Worm (Caenorhabditis elegans) whole organism, mixed stage, embryonic: ENCODE measurements around the gene M110.7.

Experiments used
- M03D4.4 ChIP-seq: sonication (generic microtip); optimal IDR thresholded peaks from 2 replicates; lab custom pipeline; 2017; ENCODE audit warnings: mild to moderate bottlenecking, missing genetic modification characterization, missing compliant biosample characterization
- bed-3 ChIP-seq: fragments of 200-800 bp; sonication (Bioruptor generic); optimal IDR thresholded peaks from 3 replicates; lab custom pipeline; 2018; ENCODE audit warnings: mild to moderate bottlenecking, missing genetic modification characterization, moderate library complexity, missing compliant biosample characterization
- blmp-1 ChIP-seq: fragments of 150-350 bp; optimal IDR thresholded peaks from 2 replicates; lab custom pipeline; 2014; ENCODE audit warnings: missing biosample characterization, missing genetic modification characterization
- ceh-39 ChIP-seq: fragments of 150-350 bp; optimal IDR thresholded peaks from 2 replicates; lab custom pipeline; 2014; ENCODE audit warnings: missing biosample characterization, missing genetic modification characterization
- ceh-43 ChIP-seq: fragments of 200-800 bp; sonication (Bioruptor generic); optimal IDR thresholded peaks from 2 replicates; lab custom pipeline; 2018; ENCODE audit warnings: mild to moderate bottlenecking, missing genetic modification characterization, moderate library complexity, missing compliant biosample characterization
- ceh-83 ChIP-seq: fragments of 200-800 bp; sonication (Bioruptor generic); optimal IDR thresholded peaks from 2 replicates; lab custom pipeline; 2018; ENCODE audit warnings: mild to moderate bottlenecking, missing genetic modification characterization, missing compliant biosample characterization
- ces-1 ChIP-seq: fragments of 150-350 bp; optimal IDR thresholded peaks from 2 replicates; lab custom pipeline; 2014; ENCODE audit warnings: missing biosample characterization, missing genetic modification reagents, missing genetic modification characterization
- drap-1 ChIP-seq: fragments of 200-800 bp; sonication (Bioruptor generic); optimal IDR thresholded peaks from 3 replicates; lab custom pipeline; 2018; ENCODE audit warnings: mild to moderate bottlenecking, missing genetic modification characterization, missing compliant biosample characterization
- elt-1 ChIP-seq: sonication (generic microtip); optimal IDR thresholded peaks from 2 replicates; lab custom pipeline; 2017; ENCODE audit warnings: missing genetic modification characterization, mild to moderate bottlenecking, missing compliant biosample characterization, antibody characterized with exemption, moderate library complexity, borderline replicate concordance; ENCODE audit not compliant: insufficient read depth
- flh-1 ChIP-seq: fragments of 200-800 bp; sonication (Bioruptor generic); optimal IDR thresholded peaks from 2 replicates; lab custom pipeline; 2018; ENCODE audit warnings: mild to moderate bottlenecking, missing genetic modification characterization, moderate library complexity, missing compliant biosample characterization
- ham-2 ChIP-seq: fragments of 200-800 bp; sonication (Bioruptor generic); optimal IDR thresholded peaks from 2 replicates; lab custom pipeline; 2018; ENCODE audit warnings: mild to moderate bottlenecking, missing genetic modification characterization, missing compliant biosample characterization
- hlh-1 ChIP-seq: fragments of 150-350 bp; optimal IDR thresholded peaks from 2 replicates; lab custom pipeline; 2014; ENCODE audit warnings: missing biosample characterization, missing genetic modification reagents, missing genetic modification characterization
- lin-13 ChIP-seq: fragments of 150-350 bp; optimal IDR thresholded peaks from 2 replicates; lab custom pipeline; 2014; ENCODE audit warnings: missing biosample characterization, missing genetic modification characterization
- lin-32 ChIP-seq: fragments of 200-800 bp; sonication (Bioruptor generic); optimal IDR thresholded peaks from 2 replicates; lab custom pipeline; 2018; ENCODE audit warnings: mild to moderate bottlenecking, missing genetic modification characterization, missing compliant biosample characterization
- lsy-2 ChIP-seq: fragments of 150-350 bp; optimal IDR thresholded peaks from 2 replicates; lab custom pipeline; 2014; ENCODE audit warnings: missing biosample characterization, missing genetic modification characterization
- mab-5 ChIP-seq: fragments of 150-350 bp; optimal IDR thresholded peaks from 2 replicates; lab custom pipeline; 2014; ENCODE audit warnings: missing biosample characterization, missing genetic modification characterization
- mep-1 ChIP-seq: fragments of 150-350 bp; optimal IDR thresholded peaks from 2 replicates; lab custom pipeline; 2017; ENCODE audit warnings: missing biosample characterization, missing genetic modification reagents, missing genetic modification characterization, inconsistent platforms
- mls-2 ChIP-seq: sonication (generic microtip); optimal IDR thresholded peaks from 2 replicates; lab custom pipeline; 2016; ENCODE audit warnings: mild to moderate bottlenecking, missing genetic modification characterization, moderate library complexity, missing compliant biosample characterization
- nhr-12 ChIP-seq: fragments of 150-350 bp; optimal IDR thresholded peaks from 2 replicates; lab custom pipeline; 2014; ENCODE audit warnings: missing biosample characterization, missing genetic modification characterization
- nhr-2 ChIP-seq: fragments of 150-350 bp; optimal IDR thresholded peaks from 2 replicates; lab custom pipeline; 2014; ENCODE audit warnings: missing biosample characterization, missing genetic modification characterization
- nhr-237 ChIP-seq: fragments of 150-350 bp; optimal IDR thresholded peaks from 2 replicates; lab custom pipeline; 2014; ENCODE audit warnings: missing biosample characterization, missing genetic modification characterization
- nhr-28 ChIP-seq: fragments of 150-350 bp; optimal IDR thresholded peaks from 2 replicates; lab custom pipeline; 2014; ENCODE audit warnings: missing biosample characterization, missing genetic modification characterization
- nhr-76 ChIP-seq: sonication (generic microtip); optimal IDR thresholded peaks from 2 replicates; lab custom pipeline; 2017; ENCODE audit warnings: missing biosample characterization, missing genetic modification characterization
- pha-4 ChIP-seq: fragments of 150-350 bp; optimal IDR thresholded peaks from 2 replicates; lab custom pipeline; 2018; ENCODE audit warnings: missing biosample characterization, missing genetic modification reagents, missing genetic modification characterization
- sem-2 ChIP-seq: fragments of 200-800 bp; sonication (Bioruptor generic); optimal IDR thresholded peaks from 2 replicates; lab custom pipeline; 2018; ENCODE audit warnings: mild to moderate bottlenecking, missing genetic modification characterization, missing compliant biosample characterization
- snpc-4 ChIP-seq: fragments of 150-350 bp; optimal IDR thresholded peaks from 2 replicates; lab custom pipeline; 2014; ENCODE audit warnings: missing biosample characterization, missing genetic modification characterization
- tbx-8 ChIP-seq: fragments of 200-800 bp; sonication (Bioruptor generic); optimal IDR thresholded peaks from 2 replicates; lab custom pipeline; 2018; ENCODE audit warnings: mild to moderate bottlenecking, missing genetic modification characterization, moderate library complexity, missing compliant biosample characterization
- unc-120 ChIP-seq: sonication (generic microtip); optimal IDR thresholded peaks from 2 replicates; lab custom pipeline; 2017; ENCODE audit warnings: missing genetic modification characterization, missing compliant biosample characterization; ENCODE audit not compliant: poor library complexity, severe bottlenecking
- unc-39 ChIP-seq: fragments of 150-350 bp; optimal IDR thresholded peaks from 2 replicates; lab custom pipeline; 2014; ENCODE audit warnings: missing biosample characterization, missing genetic modification characterization
- unc-62 ChIP-seq: fragments of 150-350 bp; optimal IDR thresholded peaks from 2 replicates; lab custom pipeline; 2014; ENCODE audit warnings: missing biosample characterization, missing genetic modification reagents, missing genetic modification characterization
- zip-8 ChIP-seq: fragments of 150-350 bp; optimal IDR thresholded peaks from 2 replicates; lab custom pipeline; 2014; ENCODE audit warnings: missing biosample characterization, missing genetic modification characterization
- ztf-11 ChIP-seq: fragments of 150-350 bp; optimal IDR thresholded peaks from 2 replicates; lab custom pipeline; 2014; ENCODE audit warnings: missing biosample characterization, missing genetic modification characterization

Gene M110.7

DNA sequence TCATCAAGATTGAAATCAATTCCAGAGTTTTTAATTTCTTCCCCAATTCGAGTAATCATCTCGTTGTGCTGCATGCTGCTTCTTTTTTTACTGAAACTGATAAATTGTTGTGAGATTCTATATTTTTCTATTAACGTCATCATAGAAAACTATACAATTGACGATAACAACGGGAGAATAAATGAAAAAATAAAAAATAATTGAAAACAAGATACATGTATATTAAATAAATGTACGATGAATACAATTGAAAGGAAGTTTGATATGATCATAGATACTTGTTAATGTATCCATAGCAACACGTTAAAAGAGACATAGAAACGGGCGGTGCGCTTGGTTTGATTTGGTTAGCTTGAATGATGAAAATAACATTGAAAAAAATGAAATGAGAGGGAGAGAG is 42.1 kb upstream of the M110.7 start, which contains the start of gene T05C12.8:
T05C12.8 (minus strand) TSS at position 101 of the 400 bp plus-strand sequence.
- TF ChIP-seq nhr-237: no peak
- TF ChIP-seq ces-1 (GFP tag; lab: Kevin White, UChicago): peak; percentile 15
- TF ChIP-seq, all 35 proteins: peak for 1

DNA sequence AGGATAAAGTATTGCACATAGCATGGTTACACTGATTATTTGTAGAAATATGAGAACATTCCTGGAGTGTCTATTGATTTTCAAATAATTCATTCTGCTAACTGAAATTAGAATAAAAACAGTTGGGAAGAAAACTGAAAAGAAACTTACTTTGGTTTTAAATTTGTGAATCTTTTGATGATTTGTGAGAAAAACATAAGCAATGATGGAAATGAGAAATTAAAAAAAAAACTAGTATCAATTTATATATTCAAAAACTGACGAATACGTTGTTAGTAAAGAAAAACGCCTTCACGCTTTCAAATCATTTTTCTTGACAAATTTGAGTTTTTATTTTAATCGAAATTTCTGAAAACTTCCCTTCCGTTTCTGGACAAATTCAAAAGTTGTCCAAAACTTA is 39.5 kb upstream of the M110.7 start, which contains the start of gene T05C12.9:
T05C12.9 (minus strand) TSS at position 101 of the 400 bp plus-strand sequence.
- TF ChIP-seq blmp-1 (tag; lab: Kevin White, UChicago) (no peak), unc-39 (no peak), lsy-2 (tag; lab: Kevin White, UChicago) (no peak), ceh-83 (GFP tag; lab: Kevin White, UChicago) (no peak), tbx-8 (GFP tag; lab: Kevin White, UChicago) (no peak), nhr-76 (tag; lab: Kevin White, UChicago) (no peak), nhr-28 (no peak)

DNA sequence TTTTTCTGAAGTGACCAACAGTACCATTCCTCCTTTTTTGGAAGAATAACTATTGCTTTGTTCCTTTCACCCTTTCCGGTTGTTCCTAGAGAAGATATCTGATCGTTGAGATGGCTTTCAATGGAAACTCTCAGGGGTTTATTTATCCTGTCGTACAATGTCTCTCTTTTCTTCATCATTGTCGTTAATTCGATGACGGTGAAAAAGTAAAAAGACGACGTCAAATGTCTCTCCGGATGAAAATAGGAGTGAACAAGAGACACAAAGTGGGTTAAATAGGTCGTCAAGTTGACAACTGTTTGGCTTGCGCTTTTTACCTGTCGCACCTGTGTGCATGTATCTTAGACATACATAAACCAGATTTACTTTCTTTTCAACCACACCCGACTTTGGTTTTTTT is 38.7 kb upstream of the M110.7 start:
- no peak for TF ChIP-seq ztf-11 (tag; lab: Kevin White, UChicago)
- TF ChIP-seq blmp-1 (tag; lab: Kevin White, UChicago): no peak
- TF ChIP-seq nhr-237: no peak
- no peak for TF ChIP-seq sem-2 (GFP tag; lab: Kevin White, UChicago)
- no peak for TF ChIP-seq bed-3 (GFP tag; lab: Kevin White, UChicago)
- no peak for TF ChIP-seq tbx-8 (GFP tag; lab: Kevin White, UChicago)
- no peak for TF ChIP-seq flh-1 (GFP tag; lab: Kevin White, UChicago)
- TF ChIP-seq snpc-4 (tag; lab: Kevin White, UChicago): no peak
- no peak for TF ChIP-seq ceh-39 (tag; lab: Kevin White, UChicago)
- no peak for TF ChIP-seq zip-8
- TF ChIP-seq unc-62 (GFP tag; lab: Kevin White, UChicago): no peak
- TF ChIP-seq ham-2 (GFP tag; lab: Kevin White, UChicago): no peak
- no peak for TF ChIP-seq pha-4

DNA sequence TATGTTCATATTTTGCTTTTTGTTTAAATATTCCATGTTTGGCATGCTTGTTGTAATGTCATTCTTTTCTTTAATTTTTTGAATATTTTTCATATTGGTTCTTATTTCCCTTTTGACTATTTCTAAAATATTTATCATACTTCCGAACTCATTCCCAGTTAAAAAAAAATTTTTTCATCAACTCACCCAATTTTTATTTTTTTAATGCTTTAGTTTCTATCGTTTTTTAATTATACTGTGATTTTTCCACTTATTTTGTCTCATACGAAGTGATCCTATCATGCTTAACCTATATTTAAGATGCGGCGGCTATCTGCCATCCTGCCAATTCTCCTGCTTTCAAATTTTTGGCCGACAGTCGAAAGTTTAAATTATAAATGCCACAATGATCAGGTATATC is 34.1 kb upstream of the M110.7 start, which contains the start of gene qua-1:
qua-1 (plus strand) TSS at position 301 of the 400 bp plus-strand sequence.
- no peak for TF ChIP-seq zip-8
- no peak for TF ChIP-seq elt-1 (tag; lab: Kevin White, UChicago)
- no peak for TF ChIP-seq unc-120 (tag; lab: Kevin White, UChicago)
- no peak for TF ChIP-seq flh-1 (GFP tag; lab: Kevin White, UChicago)
- no peak for TF ChIP-seq ztf-11 (tag; lab: Kevin White, UChicago)
- no peak for TF ChIP-seq lsy-2 (tag; lab: Kevin White, UChicago)
- TF ChIP-seq nhr-76 (tag; lab: Kevin White, UChicago): no peak
- no peak for TF ChIP-seq mls-2 (tag; lab: Kevin White, UChicago)
- no peak for TF ChIP-seq mab-5 (tag; lab: Kevin White, UChicago)
- no peak for TF ChIP-seq ham-2 (GFP tag; lab: Kevin White, UChicago)
- TF ChIP-seq unc-39: no peak
- no peak for TF ChIP-seq unc-62 (GFP tag; lab: Kevin White, UChicago)

DNA sequence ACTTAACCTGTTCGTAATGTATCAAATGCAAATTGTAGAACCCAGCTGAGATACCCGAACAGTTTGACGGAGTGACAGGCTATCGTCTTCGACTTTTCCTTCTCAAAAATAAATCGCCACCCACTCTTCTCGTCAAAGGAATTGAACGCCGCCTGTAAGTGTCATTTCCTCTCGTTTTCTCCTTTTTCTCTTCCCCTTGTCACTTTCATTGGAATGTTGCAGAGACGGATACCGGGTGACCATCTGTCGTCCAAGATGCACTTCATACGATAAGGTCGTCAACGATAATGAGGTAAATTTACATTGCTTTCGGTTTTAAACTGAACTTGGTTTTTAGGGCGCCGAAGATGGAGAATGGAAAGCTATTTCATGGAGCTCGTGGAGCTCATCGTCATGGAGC is 32.8 kb upstream of the M110.7 start:
- no peak for TF ChIP-seq pha-4
- TF ChIP-seq zip-8: no peak
- TF ChIP-seq nhr-76 (tag; lab: Kevin White, UChicago): no peak
- no peak for TF ChIP-seq M03D4.4 (tag; lab: Kevin White, UChicago)
- TF ChIP-seq mep-1 (tag; lab: Kevin White, UChicago): no peak
- peak; percentile 43 for TF ChIP-seq unc-62 (GFP tag; lab: Kevin White, UChicago)
- TF ChIP-seq blmp-1 (tag; lab: Kevin White, UChicago): peak; percentile 74

DNA sequence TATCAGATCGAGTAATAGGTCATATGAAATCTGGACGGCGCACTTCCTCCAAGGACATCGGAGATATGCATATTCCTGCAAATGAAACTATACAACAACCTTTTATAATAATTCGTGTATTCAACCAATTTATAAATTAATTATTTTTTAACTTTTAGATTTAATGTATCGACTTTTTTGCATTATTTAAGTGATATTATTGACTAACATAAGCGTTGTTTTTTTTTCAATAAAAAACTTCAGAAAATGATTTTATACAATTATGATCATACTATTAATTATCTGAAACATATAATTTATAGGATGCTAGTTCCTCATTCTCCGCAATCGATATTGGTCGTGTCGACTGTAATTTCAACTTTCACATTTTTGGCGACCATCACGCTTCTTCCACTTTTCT is 28.6 kb upstream of the M110.7 start, which contains the start of gene col-76:
col-76 (plus strand) TSS at position 301 of the 400 bp plus-strand sequence.
- TF ChIP-seq elt-1 (tag; lab: Kevin White, UChicago) (peak; percentile 8), ztf-11 (tag; lab: Kevin White, UChicago) (no peak), drap-1 (GFP tag; lab: Kevin White, UChicago) (no peak), nhr-237 (no peak), tbx-8 (GFP tag; lab: Kevin White, UChicago) (no peak)

DNA sequence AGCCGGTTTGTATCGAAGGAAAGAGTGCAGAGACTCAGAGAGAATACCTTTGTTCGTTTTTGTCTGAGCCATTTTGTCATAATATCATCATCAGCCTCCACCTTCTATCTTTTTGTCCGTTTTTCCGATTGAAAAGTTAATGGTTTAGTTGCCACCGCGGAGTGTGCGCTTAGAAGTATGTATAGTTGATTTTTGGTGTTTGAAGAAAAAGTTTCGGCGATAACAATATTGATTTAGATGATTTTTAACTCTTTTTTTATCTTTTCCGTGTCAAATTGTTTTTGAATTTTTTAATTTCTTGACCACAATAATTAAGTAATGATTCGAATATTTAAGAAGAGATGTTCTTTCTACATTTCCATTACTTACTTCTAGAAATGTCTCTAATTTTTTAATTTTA is 27.0 kb upstream of the M110.7 start:
- TF ChIP-seq pha-4: no peak
- TF ChIP-seq mab-5 (tag; lab: Kevin White, UChicago): no peak
- TF ChIP-seq lin-13 (tag; lab: Kevin White, UChicago): no peak
- TF ChIP-seq hlh-1 (tag; lab: Kevin White, UChicago): no peak
- TF ChIP-seq tbx-8 (GFP tag; lab: Kevin White, UChicago): no peak
- TF ChIP-seq lsy-2 (tag; lab: Kevin White, UChicago): no peak
- TF ChIP-seq ces-1 (GFP tag; lab: Kevin White, UChicago): no peak
- TF ChIP-seq mep-1 (tag; lab: Kevin White, UChicago): no peak
- no peak for TF ChIP-seq ham-2 (GFP tag; lab: Kevin White, UChicago)
- no peak for TF ChIP-seq zip-8
- no peak for TF ChIP-seq ztf-11 (tag; lab: Kevin White, UChicago)
- no peak for TF ChIP-seq unc-62 (GFP tag; lab: Kevin White, UChicago)
- TF ChIP-seq mls-2 (tag; lab: Kevin White, UChicago): no peak
- no peak for TF ChIP-seq nhr-12 (tag; lab: Kevin White, UChicago)
- no peak for TF ChIP-seq nhr-2
- TF ChIP-seq sem-2 (GFP tag; lab: Kevin White, UChicago): no peak
- TF ChIP-seq lin-32 (GFP tag; lab: Kevin White, UChicago): no peak
- TF ChIP-seq unc-39: no peak
- no peak for TF ChIP-seq ceh-43 (GFP tag; lab: Kevin White, UChicago)
